Worm (Caenorhabditis elegans) whole organism, midembryonic: ENCODE results near the gene F52G3.5.

Experiments used
- T22C8.4 ChIP-seq: fragments of 200-800 bp; sonication (Bioruptor generic); IDR thresholded peaks from 2 replicates; pipeline ENCODE4 v1.3.6; 2022; ENCODE audit warnings: missing genetic modification characterization, missing compliant biosample characterization
- cog-1 ChIP-seq: sonication (generic microtip); optimal IDR thresholded peaks from 2 replicates; lab custom pipeline; 2016; ENCODE audit warnings: missing genetic modification characterization, missing compliant biosample characterization
- flt-1 ChIP-seq: fragments of 200-800 bp; sonication (Bioruptor generic); IDR thresholded peaks from 2 replicates; pipeline ENCODE4 v1.3.6; 2022; ENCODE audit warnings: missing genetic modification characterization, missing compliant biosample characterization
- klf-2 ChIP-seq: fragments of 200-800 bp; sonication (Bioruptor generic); conservative IDR thresholded peaks from 2 replicates; pipeline ENCODE4 v1.3.6; 2022; ENCODE audit warnings: missing genetic modification reagents, missing genetic modification characterization, missing compliant biosample characterization
- med-1 ChIP-seq: sonication (generic microtip); optimal IDR thresholded peaks from 2 replicates; lab custom pipeline; 2017; ENCODE audit warnings: missing genetic modification characterization, mild to moderate bottlenecking, missing compliant biosample characterization, antibody characterized with exemption, missing genetic modification reagents; ENCODE audit not compliant: insufficient read depth
- ref-1 ChIP-seq: fragments of 200-800 bp; sonication (Bioruptor generic); conservative IDR thresholded peaks from 2 replicates; pipeline ENCODE4 v1.3.6; 2022; ENCODE audit warnings: missing genetic modification reagents, missing genetic modification characterization, missing compliant biosample characterization
- tab-1 ChIP-seq: fragments of 200-800 bp; sonication (Bioruptor generic); IDR thresholded peaks from 2 replicates; pipeline ENCODE4 v1.3.6; 2022; ENCODE audit warnings: missing genetic modification characterization, missing compliant biosample characterization
- ztf-23 ChIP-seq: fragments of 200-800 bp; sonication (Bioruptor generic); IDR thresholded peaks from 2 replicates; pipeline ENCODE4 v1.3.6; 2022; ENCODE audit warnings: missing genetic modification reagents, missing genetic modification characterization, missing compliant biosample characterization
- ztf-29 ChIP-seq: fragments of 200-800 bp; sonication (Bioruptor generic); IDR thresholded peaks from 2 replicates; pipeline ENCODE4 v1.3.6; 2022; ENCODE audit warnings: missing genetic modification reagents, missing genetic modification characterization, missing compliant biosample characterization

The F52G3.5 gene

ce11 chrX:16962640-16963039, 13.3 kb downstream of the F52G3.5 start:
- TF ChIP-seq cog-1 (tag; lab: Kevin White, UChicago), result no peak
- TF ChIP-seq ztf-29 (GFP tag; lab: Robert Waterston, UW), result no peak
- TF ChIP-seq med-1 (GFP tag; lab: Kevin White, UChicago), result no peak

ce11 chrX:16961387-16961786, 14.6 kb downstream of the F52G3.5 start:
- TF ChIP-seq flt-1 (GFP tag; lab: Robert Waterston, UW), result peak; percentile 82
- TF ChIP-seq cog-1 (tag; lab: Kevin White, UChicago), result peak; percentile 89
- TF ChIP-seq T22C8.4 (GFP tag; lab: Robert Waterston, UW), result peak; percentile 81
- TF ChIP-seq ztf-29 (GFP tag; lab: Robert Waterston, UW), result no peak
- peak; percentile 72 for TF ChIP-seq ztf-23 (GFP tag; lab: Robert Waterston, UW)
- TF ChIP-seq ref-1 (GFP tag; lab: Robert Waterston, UW), result no peak

ce11 chrX:16960346-16960745, 15.6 kb downstream of the F52G3.5 start:
- TF ChIP-seq T22C8.4 (GFP tag; lab: Robert Waterston, UW), result no peak
- no peak for TF ChIP-seq tab-1 (GFP tag; lab: Robert Waterston, UW)
- no peak for TF ChIP-seq med-1 (GFP tag; lab: Kevin White, UChicago)
- TF ChIP-seq cog-1 (tag; lab: Kevin White, UChicago), result no peak
- no peak for TF ChIP-seq ztf-29 (GFP tag; lab: Robert Waterston, UW)
- no peak for TF ChIP-seq ref-1 (GFP tag; lab: Robert Waterston, UW)
- no peak for TF ChIP-seq flt-1 (GFP tag; lab: Robert Waterston, UW)
- TF ChIP-seq ztf-23 (GFP tag; lab: Robert Waterston, UW), result no peak
- TF ChIP-seq klf-2, result no peak

ce11 chrX:16958015-16958414, 17.9 kb downstream of the F52G3.5 start:
- TF ChIP-seq T22C8.4 (GFP tag; lab: Robert Waterston, UW) (no peak), cog-1 (tag; lab: Kevin White, UChicago) (no peak), flt-1 (GFP tag; lab: Robert Waterston, UW) (no peak), med-1 (GFP tag; lab: Kevin White, UChicago) (no peak), ztf-23 (GFP tag; lab: Robert Waterston, UW) (no peak), tab-1 (GFP tag; lab: Robert Waterston, UW) (no peak), ref-1 (GFP tag; lab: Robert Waterston, UW) (no peak), klf-2 (no peak), ztf-29 (GFP tag; lab: Robert Waterston, UW) (no peak)

ce11 chrX:16952859-16953258, 23.1 kb downstream of the F52G3.5 start, which contains the start of gene F52G3.8:
Gene F52G3.8 (minus strand): TSS chrX:16952959.
- no peak for TF ChIP-seq med-1 (GFP tag; lab: Kevin White, UChicago)
- TF ChIP-seq tab-1 (GFP tag; lab: Robert Waterston, UW), result no peak
- TF ChIP-seq klf-2, result no peak
- no peak for TF ChIP-seq flt-1 (GFP tag; lab: Robert Waterston, UW)
- TF ChIP-seq ztf-23 (GFP tag; lab: Robert Waterston, UW), result no peak
- no peak for TF ChIP-seq T22C8.4 (GFP tag; lab: Robert Waterston, UW)
- TF ChIP-seq ref-1 (GFP tag; lab: Robert Waterston, UW), result no peak
- no peak for TF ChIP-seq ztf-29 (GFP tag; lab: Robert Waterston, UW)
- TF ChIP-seq cog-1 (tag; lab: Kevin White, UChicago), result no peak

- TF ChIP-seq ref-1 (GFP tag; lab: Robert Waterston, UW) (peak; percentile 16; the same call in 1 of the 2 replicates), flt-1 (GFP tag; lab: Robert Waterston, UW) (peak; percentile 63), klf-2 (0 out of 2 replicates have a peak, but pooled peaks have one; percentile 28), tab-1 (GFP tag; lab: Robert Waterston, UW) (peak; percentile 48; the same call in 1 of the 2 replicates), cog-1 (tag; lab: Kevin White, UChicago) (no peak), ztf-23 (GFP tag; lab: Robert Waterston, UW) (peak; percentile 58; the same call in 1 of the 2 replicates), ztf-29 (GFP tag; lab: Robert Waterston, UW) (no peak)
Measured at ce11 chrX:16943934-16944914, 31.7 kb downstream of the F52G3.5 start.

ce11 chrX:16942316-16942715, 33.6 kb downstream of the F52G3.5 start:
- TF ChIP-seq ztf-29 (GFP tag; lab: Robert Waterston, UW) (no peak), flt-1 (GFP tag; lab: Robert Waterston, UW) (no peak)

- TF ChIP-seq ztf-29 (GFP tag; lab: Robert Waterston, UW) (peak; percentile 45; the same call in 1 of the 2 replicates), flt-1 (GFP tag; lab: Robert Waterston, UW) (peak; percentile 68), T22C8.4 (GFP tag; lab: Robert Waterston, UW) (0 out of 2 replicates have a peak, but pooled peaks have one; percentile 21)
Measured at ce11 chrX:16937925-16938324, 38.0 kb downstream of the F52G3.5 start.

- TF ChIP-seq ztf-23 (GFP tag; lab: Robert Waterston, UW) (peak; percentile 73), klf-2 (0 out of 2 replicates have a peak, but pooled peaks have one; percentile 58), flt-1 (GFP tag; lab: Robert Waterston, UW) (peak; percentile 75)
Measured at ce11 chrX:16932339-16932738, 43.6 kb downstream of the F52G3.5 start.
